Fruit fly (Drosophila melanogaster) whole organism, embryonic: ENCODE data around the gene faf.
A peak's percentile ranks its signal among the peaks of the same experiment; 100 is the strongest.

Source experiments
- CG10274 ChIP-seq: fragments of 200-800 bp; sonication (Bioruptor generic); optimal IDR thresholded peaks from 3 replicates; lab custom pipeline; 2017; ENCODE audit warnings: missing biosample characterization, mild to moderate bottlenecking, missing genetic modification characterization
- CG14710 ChIP-seq: fragments of 200-800 bp; sonication (Bioruptor generic); optimal IDR thresholded peaks from 3 replicates; lab custom pipeline; 2019; ENCODE audit warnings: missing biosample characterization, mild to moderate bottlenecking, missing genetic modification characterization, moderate library complexity
- CG1529 ChIP-seq: fragments of 200-800 bp; sonication (Bioruptor generic); optimal IDR thresholded peaks from 3 replicates; lab custom pipeline; 2018; ENCODE audit warnings: missing biosample characterization, missing genetic modification characterization
- CG17186 ChIP-seq: fragments of 200-800 bp; sonication (Bioruptor generic); optimal IDR thresholded peaks from 3 replicates; lab custom pipeline; 2017; ENCODE audit warnings: missing biosample characterization, missing genetic modification reagents, missing genetic modification characterization
- CG30431 ChIP-seq: fragments of 200-800 bp; sonication (Bioruptor generic); optimal IDR thresholded peaks from 2 replicates; lab custom pipeline; 2017; ENCODE audit warnings: missing biosample characterization, missing genetic modification characterization
- Pdp1 ChIP-seq, 2 experiments: fragments of 200-800 bp; sonication (Bioruptor generic); optimal IDR thresholded peaks; 3 replicates each; lab custom pipeline; 2016; ENCODE audit warnings: missing biosample characterization in 2 of 2, missing genetic modification characterization in 2 of 2, mild to moderate bottlenecking in 1 of 2, moderate library complexity in 1 of 2

- no peak for TF ChIP-seq CG1529 (GFP tag; lab: Kevin White, UChicago)
- TF ChIP-seq CG30431 (GFP tag; lab: Kevin White, UChicago): no peak
- TF ChIP-seq CG17186 (GFP tag; lab: Kevin White, UChicago): peak; percentile 55
- no peak for TF ChIP-seq CG10274 (GFP tag; lab: Kevin White, UChicago)
- TF ChIP-seq Pdp1 (GFP tag; optimal IDR thresholded peaks at IDR 0.05; lab: Kevin White, UChicago): peak; percentile 53 to 60
- peak; percentile 60 for TF ChIP-seq CG14710 (tag; lab: Kevin White, UChicago)
Measured at dm6 chr3R:31793664-31794417, 17.0 kb downstream of the faf start, which contains the start of the genes Mccc1 and Acf.
